Worm (Caenorhabditis elegans): ENCODE data around the gene W04E12.5.

ce11 chrV:19759282-19759681 lies 13.3 kb downstream of the W04E12.5 start:
- no peak for TF ChIP-seq him-1 (tag; optimal IDR thresholded peaks at IDR 0.05)
- no peak for TF ChIP-seq dao-5 (tag; optimal IDR thresholded peaks at IDR 0.05)
- no peak for TF ChIP-seq W03F9.2 (tag; optimal IDR thresholded peaks at IDR 0.05)

All from whole organism, L4/young adult.